Worm (Caenorhabditis elegans): ENCODE results near the gene Y11D7A.5.

- TF ChIP-seq him-1 (tag; optimal IDR thresholded peaks at IDR 0.05): no peak
- TF ChIP-seq W03F9.2 (tag; optimal IDR thresholded peaks at IDR 0.05): no peak
- TF ChIP-seq dao-5 (tag; optimal IDR thresholded peaks at IDR 0.05): no peak
These were observed 5.8 kb upstream of the Y11D7A.5 start, which contains the start of gene Y11D7A.8 for ce11 chrIV:9251079-9251478.
